Worm (Caenorhabditis elegans) whole organism, L2 larva: ENCODE results near the gene srh-170.

Experiments
- C34F6.9 ChIP-seq: fragments of 150-350 bp; optimal IDR thresholded peaks from 2 replicates; lab custom pipeline; 2014; ENCODE audit warnings: missing biosample characterization, missing genetic modification characterization
- F13H6.1 ChIP-seq: sonication (generic microtip); optimal IDR thresholded peaks from 2 replicates; lab custom pipeline; 2016; ENCODE audit warnings: missing genetic modification characterization, missing compliant biosample characterization
- Y55F3AM.14 ChIP-seq: fragments of 200-800 bp; sonication (Bioruptor generic); optimal IDR thresholded peaks from 2 replicates; lab custom pipeline; 2018; ENCODE audit warnings: mild to moderate bottlenecking, missing genetic modification characterization, missing compliant biosample characterization
- ama-1 ChIP-seq: fragments of 150-350 bp; optimal IDR thresholded peaks from 2 replicates; lab custom pipeline; 2018; ENCODE audit warnings: inconsistent platforms
- crh-2 ChIP-seq: sonication (generic microtip); optimal IDR thresholded peaks from 2 replicates; lab custom pipeline; 2017; ENCODE audit warnings: missing biosample characterization, missing genetic modification characterization
- dmd-4 ChIP-seq: sonication (generic microtip); optimal IDR thresholded peaks from 2 replicates; lab custom pipeline; 2017; ENCODE audit warnings: missing biosample characterization, missing genetic modification characterization
- egl-27 ChIP-seq: sonication (generic microtip); optimal IDR thresholded peaks from 3 replicates; lab custom pipeline; 2017; ENCODE audit warnings: missing biosample characterization, missing genetic modification reagents, missing genetic modification characterization
- elt-1 ChIP-seq: fragments of 150-350 bp; optimal IDR thresholded peaks from 2 replicates; lab custom pipeline; 2014; ENCODE audit warnings: missing biosample characterization, missing genetic modification characterization
- elt-3 ChIP-seq: sonication (generic microtip); optimal IDR thresholded peaks from 2 replicates; lab custom pipeline; 2017; ENCODE audit warnings: missing biosample characterization, missing genetic modification characterization
- fos-1 ChIP-seq: fragments of 150-350 bp; optimal IDR thresholded peaks from 2 replicates; lab custom pipeline; 2014; ENCODE audit warnings: missing biosample characterization, missing genetic modification characterization
- gmeb-1 ChIP-seq: fragments of 150-350 bp; optimal IDR thresholded peaks from 2 replicates; lab custom pipeline; 2014; ENCODE audit warnings: missing biosample characterization, missing genetic modification characterization
- lin-13 ChIP-seq: fragments of 150-350 bp; optimal IDR thresholded peaks from 2 replicates; lab custom pipeline; 2014; ENCODE audit warnings: missing biosample characterization, missing genetic modification reagents, missing genetic modification characterization
- lsy-2 ChIP-seq, 2 experiments: fragments of 150-350 bp in 1 of 2; sonication (generic microtip) in 1 of 2; optimal IDR thresholded peaks; 2 replicates each; lab custom pipeline; 2014 to 2017; ENCODE audit warnings: missing biosample characterization in 2 of 2, missing genetic modification characterization in 2 of 2
- mab-5 ChIP-seq: fragments of 150-350 bp; optimal IDR thresholded peaks from 2 replicates; lab custom pipeline; 2014; ENCODE audit warnings: missing biosample characterization, missing genetic modification characterization
- mbf-1 ChIP-seq: sonication (generic microtip); optimal IDR thresholded peaks from 2 replicates; lab custom pipeline; 2017; ENCODE audit warnings: missing biosample characterization, missing genetic modification characterization
- mdl-1 ChIP-seq, 2 experiments: fragments of 150-350 bp in 1 of 2; sonication (generic microtip) in 1 of 2; optimal IDR thresholded peaks; 2 replicates each; lab custom pipeline; 2017; ENCODE audit warnings: missing biosample characterization in 2 of 2, missing genetic modification characterization in 2 of 2
- nhr-10 ChIP-seq: sonication (generic microtip); optimal IDR thresholded peaks from 2 replicates; lab custom pipeline; 2017; ENCODE audit warnings: missing biosample characterization, missing genetic modification characterization
- nhr-11 ChIP-seq: fragments of 150-350 bp; optimal IDR thresholded peaks from 2 replicates; lab custom pipeline; 2014; ENCODE audit warnings: missing biosample characterization, missing genetic modification characterization
- nhr-237 ChIP-seq: fragments of 150-350 bp; optimal IDR thresholded peaks from 2 replicates; lab custom pipeline; 2014; ENCODE audit warnings: missing biosample characterization, missing genetic modification characterization
- nhr-25 ChIP-seq: fragments of 150-350 bp; sonication (generic microtip); optimal IDR thresholded peaks from 3 replicates; lab custom pipeline; 2014; ENCODE audit warnings: missing biosample characterization, missing genetic modification characterization
- nhr-77 ChIP-seq: fragments of 150-350 bp; optimal IDR thresholded peaks from 2 replicates; lab custom pipeline; 2014; ENCODE audit warnings: missing biosample characterization, missing genetic modification characterization
- sem-4 ChIP-seq: fragments of 150-350 bp; optimal IDR thresholded peaks from 2 replicates; lab custom pipeline; 2014; ENCODE audit warnings: missing biosample characterization, missing genetic modification reagents, missing genetic modification characterization
- skn-1 ChIP-seq: sonication (generic microtip); optimal IDR thresholded peaks from 2 replicates; lab custom pipeline; 2017; ENCODE audit warnings: missing biosample characterization, missing genetic modification characterization
- sma-3 ChIP-seq: sonication (generic microtip); optimal IDR thresholded peaks from 2 replicates; lab custom pipeline; 2016; ENCODE audit warnings: missing genetic modification reagents, missing genetic modification characterization, missing compliant biosample characterization
- sma-9 ChIP-seq, 2 experiments: fragments of 150-350 bp in 1 of 2; sonication (generic microtip) in 1 of 2; optimal IDR thresholded peaks; 2 replicates each; lab custom pipeline; 2014 to 2016; ENCODE audit warnings: missing genetic modification characterization in 2 of 2, mild to moderate bottlenecking in 1 of 2, missing biosample characterization in 1 of 2, missing compliant biosample characterization in 1 of 2, missing genetic modification reagents in 1 of 2, moderate library complexity in 1 of 2
- snpc-4 ChIP-seq: fragments of 150-350 bp; optimal IDR thresholded peaks from 2 replicates; lab custom pipeline; 2014; ENCODE audit warnings: missing biosample characterization, missing genetic modification characterization
- unc-39 ChIP-seq: fragments of 150-350 bp; optimal IDR thresholded peaks from 2 replicates; lab custom pipeline; 2014; ENCODE audit warnings: missing biosample characterization, missing genetic modification characterization
- unc-55 ChIP-seq: fragments of 150-350 bp; sonication (generic microtip); optimal IDR thresholded peaks from 3 replicates; lab custom pipeline; 2014; ENCODE audit warnings: missing biosample characterization, missing genetic modification reagents, missing genetic modification characterization
- zag-1 ChIP-seq: fragments of 150-350 bp; optimal IDR thresholded peaks from 2 replicates; lab custom pipeline; 2014; ENCODE audit warnings: missing biosample characterization, missing genetic modification characterization
- ztf-4 ChIP-seq: fragments of 150-350 bp; optimal IDR thresholded peaks from 2 replicates; lab custom pipeline; 2014; ENCODE audit warnings: missing biosample characterization, missing genetic modification characterization

srh-170 gene

DNA sequence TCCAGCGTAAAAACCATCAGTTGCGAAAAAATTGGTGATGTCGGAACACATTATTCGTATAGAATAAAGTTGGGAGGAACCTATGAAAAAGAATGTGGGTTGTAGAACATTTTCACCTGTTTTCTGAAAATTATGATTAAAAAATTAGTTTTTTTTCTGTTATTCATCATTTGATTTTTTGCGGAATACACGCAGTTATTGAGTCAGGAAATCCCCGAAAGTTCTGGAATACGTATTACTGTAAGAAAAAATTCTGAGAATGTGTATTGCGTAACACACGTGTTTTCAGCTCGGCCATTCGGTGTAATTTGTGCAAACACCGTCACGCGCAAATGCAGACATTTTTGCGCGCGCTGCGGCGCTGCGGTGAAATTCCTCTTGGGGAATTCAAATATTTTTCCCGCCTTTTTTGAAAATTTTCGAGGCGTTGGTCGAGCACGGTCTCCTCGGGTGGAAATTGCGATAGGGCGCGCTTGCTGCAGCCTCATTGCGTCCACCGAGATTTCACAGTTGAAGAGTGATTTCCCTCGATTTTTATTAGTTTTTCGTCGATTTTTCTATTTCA, at the start of gene srh-170:
Gene srh-170, minus strand, starts transcription at position 51 of the 565 bp plus-strand sequence.
- TF ChIP-seq nhr-25 (tag; lab: Kevin White, UChicago) = no peak
- TF ChIP-seq, all 48 proteins: peak for 0

DNA sequence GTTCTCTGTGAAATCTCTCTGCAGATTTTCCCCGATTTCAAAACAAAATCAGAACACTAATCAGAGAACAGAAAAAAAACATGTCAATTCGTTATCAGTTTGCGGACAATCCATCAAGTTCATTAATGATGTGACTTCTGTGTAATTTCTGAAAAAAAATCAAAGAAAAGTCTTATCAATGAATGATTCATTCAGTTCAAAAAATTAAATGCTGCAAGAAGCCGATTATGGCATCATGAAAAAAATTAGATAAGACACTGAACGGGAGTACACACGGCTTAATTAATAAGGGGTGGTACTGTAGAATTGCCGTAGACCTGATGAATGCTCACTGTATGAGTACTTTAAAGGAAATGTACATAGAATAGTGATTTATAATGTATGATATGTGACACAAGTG, 47.5 kb upstream of the srh-170 start:
- TF ChIP-seq sma-3 = no peak
- no peak for TF ChIP-seq zag-1 (tag; lab: Kevin White, UChicago)
- no peak for TF ChIP-seq mdl-1 (tag; optimal IDR thresholded peaks at IDR 0.05; lab: Kevin White, UChicago)
- peak; percentile 98 for TF ChIP-seq fos-1 (tag; lab: Kevin White, UChicago)
- peak; percentile 57 for TF ChIP-seq sma-9 (GFP tag; optimal IDR thresholded peaks at IDR 0.05; lab: Kevin White, UChicago)
- TF ChIP-seq sma-9 (tag; optimal IDR thresholded peaks at IDR 0.05; lab: Kevin White, UChicago) = no peak

DNA sequence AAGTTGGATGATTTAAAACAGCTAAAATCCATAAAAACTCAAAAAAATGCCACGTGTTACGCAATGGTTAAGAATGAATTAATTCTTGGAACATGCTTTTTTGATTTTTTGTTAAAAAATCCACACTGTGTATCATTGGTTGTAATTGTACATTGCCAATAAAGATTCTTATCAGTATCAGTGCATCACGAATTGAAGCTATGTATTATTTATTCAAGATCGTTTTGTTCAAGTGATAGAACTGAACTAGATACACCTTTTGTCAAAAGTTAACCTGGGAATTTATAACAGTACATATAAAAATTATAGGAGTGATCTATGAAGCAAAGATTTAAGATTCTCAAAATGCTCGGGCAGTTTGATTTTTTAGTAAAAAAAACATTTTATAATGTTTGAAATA, 46.0 kb upstream of the srh-170 start:
- TF ChIP-seq fos-1 (tag; lab: Kevin White, UChicago) (peak; percentile 68), F13H6.1 (tag; lab: Kevin White, UChicago) (no peak), lin-13 (GFP tag; lab: Kevin White, UChicago) (no peak), unc-55 (no peak)

DNA sequence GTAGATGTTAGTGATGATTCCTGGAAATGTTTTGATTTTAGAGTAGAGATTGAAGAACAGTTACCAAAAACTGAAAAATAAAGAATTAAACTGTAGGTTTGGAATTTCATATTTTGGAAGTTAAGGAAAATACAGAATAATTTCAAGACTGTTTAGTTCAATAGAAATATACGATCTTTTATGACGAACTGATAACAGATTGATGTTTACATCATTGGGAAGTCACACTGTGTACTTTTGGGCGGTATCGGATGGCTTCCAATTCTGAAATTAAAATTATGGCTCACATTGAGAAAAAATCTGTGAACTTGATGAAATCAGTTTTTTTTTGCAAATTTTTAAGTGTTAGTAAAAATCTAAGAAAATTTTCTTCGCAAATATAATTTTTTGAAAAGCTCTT, 43.8 kb upstream of the srh-170 start, which contains the start of gene T26H5.8:
Gene T26H5.8, minus strand, starts transcription at position 270 of the 400 bp plus-strand sequence.
- TF ChIP-seq ztf-4 (tag; lab: Kevin White, UChicago) (no peak), gmeb-1 (tag; lab: Kevin White, UChicago) (peak; percentile 43), fos-1 (tag; lab: Kevin White, UChicago) (peak; percentile 74), mdl-1 (tag; optimal IDR thresholded peaks at IDR 0.05; lab: Kevin White, UChicago) (no peak)

DNA sequence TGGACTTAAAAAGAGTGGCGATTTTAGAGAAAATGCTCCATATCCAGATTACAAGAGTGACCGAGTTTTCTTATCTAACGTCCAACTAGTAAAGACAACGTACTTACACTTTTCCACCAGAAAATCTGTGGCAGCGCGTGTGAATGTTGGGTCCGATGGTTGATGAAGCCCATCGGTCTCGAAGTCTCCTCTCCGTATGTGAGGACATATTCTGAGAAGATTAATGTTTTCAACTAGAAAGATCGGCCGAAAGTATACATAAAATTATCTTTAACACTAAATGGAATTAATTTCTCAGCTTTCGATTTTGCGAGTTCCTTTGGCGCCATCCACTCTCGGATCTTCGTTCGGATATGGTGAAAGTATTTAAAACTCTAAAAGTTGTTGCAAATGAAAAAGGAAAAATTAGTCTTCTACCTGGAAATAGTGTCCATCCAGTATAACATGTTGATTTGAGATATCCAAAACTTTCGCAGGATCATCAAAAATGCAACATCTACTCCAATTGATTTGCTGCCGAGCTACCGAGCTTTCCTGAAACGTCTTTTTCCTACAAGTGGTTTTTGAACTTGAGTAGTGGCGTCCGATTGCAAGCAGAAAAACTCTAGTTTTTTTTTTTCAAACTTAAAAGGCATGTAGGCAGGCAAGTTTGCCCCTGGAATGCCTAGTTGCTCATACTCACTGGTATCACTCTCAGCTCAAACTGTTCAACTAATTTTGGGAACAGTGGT, 42.8 kb upstream of the srh-170 start:
- no peak for TF ChIP-seq mab-5 (tag; lab: Kevin White, UChicago)
- TF ChIP-seq unc-39 (tag; lab: Kevin White, UChicago) = peak; percentile 70

DNA sequence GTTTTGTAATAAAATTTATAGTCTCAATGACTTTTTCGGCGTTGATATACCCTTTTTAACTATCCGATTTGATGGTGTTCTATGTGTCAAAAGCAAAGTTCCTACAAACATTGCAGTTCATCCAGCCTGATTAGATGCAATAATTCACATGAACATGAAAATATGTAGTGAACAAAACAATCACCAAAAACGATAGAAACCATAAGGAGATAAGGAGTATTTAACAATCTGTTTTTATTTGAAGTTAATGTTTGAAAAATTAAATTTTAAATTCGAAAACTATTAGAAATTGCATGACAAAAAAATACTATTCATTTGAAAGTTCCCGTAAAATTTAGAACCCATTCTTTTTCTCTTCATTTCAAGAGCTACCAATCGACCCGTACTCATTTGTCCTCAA, 38.3 kb upstream of the srh-170 start, which contains the start of gene fbxa-209:
Gene fbxa-209, minus strand, starts transcription at position 101 of the 400 bp plus-strand sequence.
- TF ChIP-seq nhr-11 (tag; lab: Kevin White, UChicago) (no peak), dmd-4 (tag; lab: Kevin White, UChicago) (no peak), gmeb-1 (tag; lab: Kevin White, UChicago) (no peak)

DNA sequence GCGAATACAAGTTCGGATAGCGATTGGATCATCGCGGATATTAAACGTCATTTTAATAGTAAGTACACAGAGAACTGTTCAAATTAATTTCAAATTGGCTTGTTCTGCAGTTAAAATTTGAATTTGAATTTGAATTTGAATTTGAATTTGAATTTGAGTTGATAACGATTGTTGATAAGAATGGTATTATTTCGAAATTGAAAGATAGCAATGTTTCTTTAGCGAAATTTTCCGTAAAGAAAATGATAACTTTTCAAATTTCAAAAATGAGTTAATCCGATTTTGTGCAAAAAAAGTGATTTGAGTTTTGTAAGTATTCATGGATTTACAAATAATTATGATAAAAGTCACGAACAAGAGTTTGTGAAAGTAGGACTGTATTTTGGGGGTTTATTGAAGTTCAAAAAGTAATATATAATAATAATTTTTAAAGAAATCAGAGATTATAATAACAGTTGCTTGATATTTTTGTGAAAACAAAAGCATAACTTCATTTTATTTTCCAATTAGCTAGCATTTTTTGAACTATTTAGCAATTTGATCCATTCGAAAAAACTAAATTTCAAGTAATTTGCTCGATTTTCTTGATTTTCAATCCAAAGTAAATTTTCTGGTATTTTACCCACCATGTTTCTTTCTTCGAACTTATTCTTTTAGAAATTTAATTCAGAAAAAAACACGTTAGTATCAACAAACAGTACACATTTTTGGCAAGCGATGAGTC, 36.9 kb upstream of the srh-170 start, which contains the start of gene Y36E3A.2:
Gene Y36E3A.2, plus strand, starts transcription at position 674 of the 724 bp plus-strand sequence.
- TF ChIP-seq nhr-25 (tag; lab: Kevin White, UChicago) (no peak), fos-1 (tag; lab: Kevin White, UChicago) (peak; percentile 48)

DNA sequence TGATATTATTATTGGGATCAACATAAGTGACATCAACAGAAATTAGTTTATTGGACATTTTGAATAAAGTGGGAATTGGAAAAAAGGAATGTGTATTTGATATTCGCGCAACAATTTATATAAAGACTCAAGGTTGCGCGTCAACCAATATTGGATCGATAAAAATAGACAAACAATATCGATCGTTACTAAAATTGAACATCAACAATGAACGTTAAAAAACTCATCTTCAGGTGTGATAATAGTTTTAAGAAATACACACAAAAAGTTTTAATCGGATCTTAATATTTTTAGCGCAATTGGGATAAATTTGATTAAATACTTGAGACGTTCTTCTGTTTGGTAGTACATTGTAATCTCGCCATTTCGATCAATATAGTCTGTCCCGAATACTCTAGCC, 34.9 kb upstream of the srh-170 start, which contains the start of gene fbxa-104:
Gene fbxa-104, minus strand, starts transcription at position 83 of the 400 bp plus-strand sequence.
- no peak for TF ChIP-seq egl-27
- TF ChIP-seq unc-39 (tag; lab: Kevin White, UChicago) = no peak
- no peak for TF ChIP-seq nhr-10
- TF ChIP-seq elt-1 (tag; lab: Kevin White, UChicago) = no peak
- no peak for TF ChIP-seq crh-2
- no peak for TF ChIP-seq mbf-1 (tag; lab: Kevin White, UChicago)

DNA sequence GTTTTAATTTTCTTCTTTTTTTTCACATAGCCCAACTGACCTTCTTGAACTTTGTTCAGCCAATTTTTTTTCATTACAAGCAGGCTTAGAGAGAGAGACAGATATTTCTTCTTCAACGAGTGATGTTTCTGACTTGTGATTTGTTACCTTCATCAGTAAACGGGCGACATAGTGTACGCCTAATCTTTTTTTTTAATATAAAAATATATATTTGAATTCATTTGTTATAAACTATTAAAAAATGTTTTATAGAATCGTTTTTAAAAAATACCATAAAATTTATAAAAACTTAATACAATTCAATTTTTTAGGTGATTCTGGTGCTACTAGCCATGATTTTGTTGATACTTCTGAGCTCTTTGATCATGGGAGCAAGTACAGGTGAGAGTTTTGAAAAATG, 29.2 kb upstream of the srh-170 start, which contains the start of gene T06E6.10:
Gene T06E6.10, plus strand, starts transcription at position 301 of the 400 bp plus-strand sequence.
- no peak for TF ChIP-seq snpc-4 (tag; lab: Kevin White, UChicago)
- no peak for TF ChIP-seq F13H6.1 (tag; lab: Kevin White, UChicago)
- no peak for TF ChIP-seq ama-1 (lab: Kevin White, UChicago)
- no peak for TF ChIP-seq C34F6.9 (tag; lab: Kevin White, UChicago)
- TF ChIP-seq nhr-237 = no peak
- no peak for TF ChIP-seq mbf-1 (tag; lab: Kevin White, UChicago)
- TF ChIP-seq unc-39 (tag; lab: Kevin White, UChicago) = no peak
- TF ChIP-seq ztf-4 (tag; lab: Kevin White, UChicago) = no peak
- TF ChIP-seq lsy-2 (tag; optimal IDR thresholded peaks at IDR 0.05; lab: Kevin White, UChicago) = no peak
- no peak for TF ChIP-seq skn-1 (tag; lab: Kevin White, UChicago)
- no peak for TF ChIP-seq nhr-77 (tag; lab: Kevin White, UChicago)
- TF ChIP-seq sma-3 = no peak
- no peak for TF ChIP-seq sem-4 (tag; lab: Kevin White, UChicago)
- TF ChIP-seq egl-27 = no peak
- TF ChIP-seq Y55F3AM.14 (GFP tag; lab: Kevin White, UChicago) = no peak
- TF ChIP-seq dmd-4 (tag; lab: Kevin White, UChicago) = no peak
- TF ChIP-seq elt-1 (tag; lab: Kevin White, UChicago) = no peak
- no peak for TF ChIP-seq elt-3 (tag; lab: Kevin White, UChicago)
- TF ChIP-seq sma-9 (GFP tag; optimal IDR thresholded peaks at IDR 0.05; lab: Kevin White, UChicago) = no peak
- TF ChIP-seq sma-9 (tag; optimal IDR thresholded peaks at IDR 0.05; lab: Kevin White, UChicago) = no peak
